Fruit fly (Drosophila melanogaster) whole organism, embryonic: ENCODE measurements around the gene CecB.

Experiments used
- Antp ChIP-seq: fragments of 200-800 bp; sonication (Bioruptor generic); optimal IDR thresholded peaks from 3 replicates; lab custom pipeline; 2016; ENCODE audit warnings: missing biosample characterization, missing genetic modification characterization
- Bteb2 ChIP-seq: fragments of 200-800 bp; sonication (Bioruptor generic); optimal IDR thresholded peaks from 2 replicates; lab custom pipeline; 2016; ENCODE audit warnings: missing biosample characterization, missing genetic modification characterization
- CG6254 ChIP-seq: fragments of 200-800 bp; sonication (Bioruptor generic); optimal IDR thresholded peaks from 3 replicates; lab custom pipeline; 2017; ENCODE audit warnings: mild to moderate bottlenecking, missing biosample characterization, missing genetic modification reagents, missing genetic modification characterization
- CG6813 ChIP-seq: fragments of 200-800 bp; sonication (Bioruptor generic); optimal IDR thresholded peaks from 2 replicates; lab custom pipeline; 2017; ENCODE audit warnings: missing biosample characterization, missing genetic modification characterization, mild to moderate bottlenecking, moderate library complexity, missing genetic modification reagents
- D19B ChIP-seq: fragments of 200-800 bp; sonication (Bioruptor generic); optimal IDR thresholded peaks from 2 replicates; lab custom pipeline; 2017; ENCODE audit warnings: missing biosample characterization, mild to moderate bottlenecking, missing genetic modification characterization
- Hmx ChIP-seq: fragments of 200-800 bp; sonication (Bioruptor generic); optimal IDR thresholded peaks from 2 replicates; lab custom pipeline; 2016; ENCODE audit warnings: missing biosample characterization, missing genetic modification characterization
- Hr39 ChIP-seq: fragments of >200 bp; optimal IDR thresholded peaks from 2 replicates; lab custom pipeline; 2017
- Kr ChIP-seq: fragments of 200-800 bp; sonication (Bioruptor generic); optimal IDR thresholded peaks from 2 replicates; lab custom pipeline; 2017; ENCODE audit warnings: missing biosample characterization, mild to moderate bottlenecking, missing genetic modification characterization
- Nf-YA ChIP-seq: fragments of 200-800 bp; sonication (Bioruptor generic); IDR thresholded peaks from 2 replicates; pipeline ENCODE4 v1.3.6; 2022; ENCODE audit warnings: missing biosample characterization, missing genetic modification characterization
- cad ChIP-seq: fragments of >200 bp; optimal IDR thresholded peaks from 2 replicates; lab custom pipeline; 2017; ENCODE audit warnings: missing biosample characterization, missing genetic modification characterization
- hkb ChIP-seq, 2 experiments: fragments of 200-800 bp in 1 of 2; fragments of >200 bp in 1 of 2; sonication (Bioruptor generic) in 1 of 2; IDR thresholded peaks in 1 of 2; optimal IDR thresholded peaks in 1 of 2; 2 replicates each; pipeline versions ENCODE4 v1.3.6 to Lab custom; 2017 to 2022; ENCODE audit warnings: missing biosample characterization in 1 of 2, missing genetic modification characterization in 1 of 2
- insv ChIP-seq, 2 experiments: fragments of 200-800 bp; sonication (Bioruptor generic); optimal IDR thresholded peaks; 3 replicates each; lab custom pipeline; 2016 to 2018; ENCODE audit warnings: missing biosample characterization in 2 of 2, missing genetic modification characterization in 2 of 2
- wdn ChIP-seq: fragments of 200-800 bp; sonication (Bioruptor generic); IDR thresholded peaks from 2 replicates; pipeline ENCODE4 v1.3.6; 2022; ENCODE audit warnings: missing biosample characterization, missing genetic modification characterization

DNA sequence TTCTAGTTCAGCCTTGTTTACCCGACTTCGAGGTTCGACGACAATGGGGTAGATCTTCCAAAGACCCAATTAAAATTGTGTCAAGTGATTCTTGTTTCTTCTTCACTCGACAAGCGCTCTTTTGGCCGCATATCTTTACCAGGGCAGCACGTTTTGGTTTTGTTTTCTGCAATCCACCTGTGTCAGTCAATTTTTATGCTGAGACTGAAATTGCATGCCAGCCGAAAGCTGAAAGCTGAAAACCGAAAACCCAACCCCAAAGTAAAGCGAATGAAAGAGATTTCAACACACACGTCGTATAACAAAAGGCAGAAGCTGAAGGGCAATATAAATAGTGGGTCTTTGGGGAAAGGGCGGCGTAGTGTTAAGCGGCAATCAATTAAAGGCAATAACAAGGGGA is 24.2 kb downstream of the CecB start:
- no peak for TF ChIP-seq cad (GFP tag; lab: Kevin White, UChicago)
- no peak for TF ChIP-seq CG6813 (GFP tag; lab: Kevin White, UChicago)
- TF ChIP-seq insv (GFP tag; optimal IDR thresholded peaks at IDR 0.05; lab: Kevin White, UChicago): no peak
- TF ChIP-seq Bteb2 (GFP tag; lab: Kevin White, UChicago): no peak
- TF ChIP-seq CG6254 (GFP tag; lab: Kevin White, UChicago): no peak
- no peak for TF ChIP-seq D19B (GFP tag; lab: Kevin White, UChicago)
- no peak for TF ChIP-seq Antp (GFP tag; lab: Kevin White, UChicago)
- no peak for TF ChIP-seq hkb (optimal IDR thresholded peaks at IDR 0.05; lab: Kevin White, UChicago)
- no peak for TF ChIP-seq hkb (GFP tag; IDR thresholded peaks at IDR 0.05; lab: Robert Waterston, UW)
- no peak for TF ChIP-seq Hmx
- TF ChIP-seq Hr39 (lab: Kevin White, UChicago): no peak
- no peak for TF ChIP-seq Nf-YA
- no peak for TF ChIP-seq Kr (GFP tag; lab: Kevin White, UChicago)
- no peak for TF ChIP-seq wdn (GFP tag; lab: Robert Waterston, UW)
